Worm (Caenorhabditis elegans) whole organism, late embryonic: ENCODE measurements around the gene Y37E11AR.7.

Experiments used
- ceh-14 ChIP-seq: sonication (generic microtip); optimal IDR thresholded peaks from 2 replicates; lab custom pipeline; 2016; ENCODE audit warnings: missing genotype, missing genetic modification characterization, missing compliant biosample characterization
- dmd-4 ChIP-seq: sonication (generic microtip); optimal IDR thresholded peaks from 2 replicates; lab custom pipeline; 2016; ENCODE audit warnings: borderline replicate concordance, missing genetic modification characterization, missing compliant biosample characterization
- hlh-8 ChIP-seq: sonication (generic microtip); optimal IDR thresholded peaks from 2 replicates; lab custom pipeline; 2016; ENCODE audit warnings: missing genotype, missing genetic modification characterization, missing compliant biosample characterization
- unc-86 ChIP-seq: sonication (generic microtip); optimal IDR thresholded peaks from 2 replicates; lab custom pipeline; 2016; ENCODE audit warnings: missing genetic modification characterization, missing compliant biosample characterization

ce11 chrIV:3767749-3768148, 12.5 kb upstream of the Y37E11AR.7 start:
- no peak for TF ChIP-seq hlh-8 (tag; lab: Kevin White, UChicago)
- no peak for TF ChIP-seq unc-86 (tag; lab: Kevin White, UChicago)
- no peak for TF ChIP-seq dmd-4 (tag; lab: Kevin White, UChicago)
- TF ChIP-seq ceh-14 (tag; lab: Kevin White, UChicago), result no peak
